Fruit fly (Drosophila melanogaster): ENCODE data around the gene CG14132.

CG14132 gene

DNA sequence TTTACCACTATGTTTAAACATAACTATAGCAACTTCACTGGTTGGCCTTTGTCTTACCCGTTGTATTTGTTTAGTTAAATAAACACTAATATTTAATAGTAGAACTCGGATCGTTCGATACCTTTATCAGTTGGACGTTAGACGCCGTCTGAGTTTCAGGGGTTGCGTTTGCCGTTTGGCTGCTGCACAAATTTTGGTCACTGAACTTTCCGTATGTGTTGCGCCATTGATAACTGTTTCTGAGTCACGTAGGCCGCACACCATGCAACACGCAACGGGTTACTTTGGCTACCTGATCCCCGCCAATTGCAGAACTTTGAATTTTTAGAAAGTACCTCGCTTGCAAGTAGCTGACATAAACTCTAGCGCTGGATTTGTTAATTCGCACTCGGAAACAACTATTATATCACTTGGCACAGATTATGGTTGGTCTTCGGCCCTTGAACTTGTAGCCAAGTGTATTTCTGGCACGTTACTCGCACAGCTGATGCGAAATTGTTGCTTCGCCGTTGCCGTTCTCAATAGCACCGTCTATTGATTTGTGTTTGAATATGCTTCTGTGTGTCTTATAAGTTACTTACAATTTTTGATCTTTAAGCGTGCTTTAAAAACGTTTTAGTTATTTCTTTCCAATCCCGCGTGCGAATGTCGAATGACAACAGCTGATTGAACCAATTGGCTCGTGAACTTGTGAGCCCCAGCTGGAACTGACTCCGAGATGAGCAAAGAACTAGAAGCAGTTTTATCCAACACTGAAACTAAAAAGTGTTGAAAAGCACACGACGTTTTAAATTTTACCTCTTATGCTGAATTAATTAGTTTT, 18.6 kb downstream of the CG14132 start, which contains the start of gene Dph1 (continued):
- TF ChIP-seq crc (GFP tag; optimal IDR thresholded peaks at IDR 0.05) (peak; percentile 90), CG6813 (GFP tag; optimal IDR thresholded peaks at IDR 0.05) (peak; percentile 84), seq (GFP tag; IDR thresholded peaks at IDR 0.05) (peak; percentile 80), Dll (GFP tag; IDR thresholded peaks at IDR 0.05; ENCODE audit: partially characterized antibody) (peak; percentile 64; the same call in 3 of the 4 replicates), Aef1 (GFP tag; IDR thresholded peaks at IDR 0.05) (peak; percentile 73), CG10209 (GFP tag; optimal IDR thresholded peaks at IDR 0.05) (peak; percentile 79), CG4707 (GFP tag; optimal IDR thresholded peaks at IDR 0.05) (peak; percentile 60), repo (GFP tag; optimal IDR thresholded peaks at IDR 0.05) (peak; percentile 89), bowl (GFP tag; IDR thresholded peaks at IDR 0.05) (peak; percentile 73; the same call in 1 of the 2 replicates), chm (GFP tag; IDR thresholded peaks at IDR 0.05) (peak; percentile 88), MESR4 (GFP tag; optimal IDR thresholded peaks at IDR 0.05) (peak; percentile 54), CG34422 (GFP tag; IDR thresholded peaks at IDR 0.05) (peak; percentile 93), Abd-B (GFP tag; optimal IDR thresholded peaks at IDR 0.05) (no peak), psq (GFP tag; optimal IDR thresholded peaks at IDR 0.05) (no peak), Kr (GFP tag; optimal IDR thresholded peaks at IDR 0.05) (peak; percentile 80), CG8359 (GFP tag; optimal IDR thresholded peaks at IDR 0.05; ENCODE audit: borderline replicate concordance) (peak; percentile 65), zfh2 (GFP tag; optimal IDR thresholded peaks at IDR 0.05) (peak; percentile 52), CG13894 (tag; optimal IDR thresholded peaks at IDR 0.05) (peak; percentile 17), CG17829 (tag; optimal IDR thresholded peaks at IDR 0.05) (peak; percentile 82), Ets97D (GFP tag; optimal IDR thresholded peaks at IDR 0.05) (peak; percentile 90), CG4282 (GFP tag; optimal IDR thresholded peaks at IDR 0.05) (peak; percentile 53), C15 (GFP tag; IDR thresholded peaks at IDR 0.05) (peak; percentile 81; the same call in 2 of the 3 replicates), ssp (GFP tag; IDR thresholded peaks at IDR 0.05) (peak; percentile 55; the same call in 1 of the 2 replicates), caup (GFP tag; optimal IDR thresholded peaks at IDR 0.05; ENCODE audit: severe bottlenecking) (peak; percentile 87), ci (GFP tag; IDR thresholded peaks at IDR 0.05) (peak; percentile 95), Fer3 (tag; optimal IDR thresholded peaks at IDR 0.05) (peak; percentile 77), nom (GFP tag; optimal IDR thresholded peaks at IDR 0.05) (peak; percentile 85), gem (tag; optimal IDR thresholded peaks at IDR 0.05) (peak; percentile 87), kay (GFP tag; optimal IDR thresholded peaks at IDR 0.05) (peak; percentile 90), CG9797 (GFP tag; optimal IDR thresholded peaks at IDR 0.05) (peak; percentile 40), ERR (GFP tag; optimal IDR thresholded peaks at IDR 0.05) (peak; percentile 65), CG10366 (GFP tag; IDR thresholded peaks at IDR 0.05) (peak; percentile 81), CG3726 (GFP tag; IDR thresholded peaks at IDR 0.05) (0 out of 3 replicates have a peak, but pooled peaks have one; percentile 81), p53 (GFP tag; optimal IDR thresholded peaks at IDR 0.05) (peak; percentile 62), CG11723 (GFP tag; optimal IDR thresholded peaks at IDR 0.05) (peak; percentile 78), CG15601 (tag; optimal IDR thresholded peaks at IDR 0.05) (peak; percentile 65), H15 (GFP tag; IDR thresholded peaks at IDR 0.05) (peak; percentile 76), CG14965 (GFP tag; optimal IDR thresholded peaks at IDR 0.05; ENCODE audit: borderline replicate concordance) (peak; percentile 47), oc (tag; optimal IDR thresholded peaks at IDR 0.05) (peak; percentile 91), HHEX (GFP tag; optimal IDR thresholded peaks at IDR 0.05) (peak; percentile 72), dan (GFP tag; IDR thresholded peaks at IDR 0.05) (no peak), pfk (GFP tag; optimal IDR thresholded peaks at IDR 0.05) (peak; percentile 55), ftz-f1 (GFP tag; optimal IDR thresholded peaks at IDR 0.05) (peak; percentile 77), gro (GFP tag; optimal IDR thresholded peaks at IDR 0.05) (peak; percentile 70), shn (GFP tag; optimal IDR thresholded peaks at IDR 0.05) (peak; percentile 89), bab2 (GFP tag; optimal IDR thresholded peaks at IDR 0.05) (peak; percentile 93), Antp (GFP tag; optimal IDR thresholded peaks at IDR 0.05) (peak; percentile 89), CG1603 (tag; optimal IDR thresholded peaks at IDR 0.05) (peak; percentile 93), yki (optimal IDR thresholded peaks at IDR 0.05) (no peak)

All from whole organism, embryonic.